Worm (Caenorhabditis elegans): ENCODE results near the gene K04D7.6.

- TF ChIP-seq mes-4 (tag; optimal IDR thresholded peaks at IDR 0.05) (no peak), madf-3 (GFP tag; IDR thresholded peaks at IDR 0.05) (no peak), xnd-1 (tag; optimal IDR thresholded peaks at IDR 0.05) (no peak), madf-8 (GFP tag; conservative IDR thresholded peaks at IDR 0.05) (no peak), mel-28 (tag; optimal IDR thresholded peaks at IDR 0.05; ENCODE audit: borderline replicate concordance) (no peak), ceh-91 (GFP tag; IDR thresholded peaks at IDR 0.05) (no peak), hmg-20 (GFP tag; IDR thresholded peaks at IDR 0.05) (no peak), Y56A3A.18 (GFP tag; IDR thresholded peaks at IDR 0.05) (no peak), F49E8.2 (tag; optimal IDR thresholded peaks at IDR 0.05; ENCODE audit: insufficient read depth) (no peak), lag-1 (GFP tag; IDR thresholded peaks at IDR 0.05) (no peak), K12H6.12 (tag; optimal IDR thresholded peaks at IDR 0.05) (no peak), ceh-58 (GFP tag; IDR thresholded peaks at IDR 0.05) (no peak), F33H1.4 (GFP tag; IDR thresholded peaks at IDR 0.05) (no peak)
These were observed 11.7 kb downstream of the K04D7.6 start, which contains the start of gene ptrg-1 for ce11 chrIV:10194345-10194744.
